Fruit fly (Drosophila melanogaster): ENCODE measurements around the gene robl22E.

Gene robl22E

dm6 chr2L:2290638-2291037, at the start of gene robl22E:
Gene robl22E (minus strand): TSS chr2L:2290738.
- TF ChIP-seq Hr38 (GFP tag; optimal IDR thresholded peaks at IDR 0.05) = no peak

- TF ChIP-seq CG32006 (GFP tag; optimal IDR thresholded peaks at IDR 0.05) (peak; percentile 6), Gug (GFP tag; IDR thresholded peaks at IDR 0.05) (no peak)
Observed at dm6 chr2L:2314165-2314564, 23.6 kb upstream of the robl22E start.

- TF ChIP-seq net (GFP tag; optimal IDR thresholded peaks at IDR 0.05) (no peak), svp (GFP tag) (no peak), ss (GFP tag; optimal IDR thresholded peaks at IDR 0.05) (no peak), CG6163 (GFP tag; IDR thresholded peaks at IDR 0.05) (no peak), CG3919 (GFP tag; optimal IDR thresholded peaks at IDR 0.05) (no peak), achi (GFP tag; optimal IDR thresholded peaks at IDR 0.05) (no peak)
Observed at dm6 chr2L:2311449-2311848, 20.9 kb upstream of the robl22E start, which contains the start of gene eys. Gene eys (plus strand): TSS chr2L:2311680.

dm6 chr2L:2307648-2308047, 17.1 kb upstream of the robl22E start, which contains the start of gene CG16995:
Gene CG16995 (plus strand): TSS chr2L:2307948.
- TF ChIP-seq CG4318 (GFP tag; optimal IDR thresholded peaks at IDR 0.05) (no peak), cyc (GFP tag; optimal IDR thresholded peaks at IDR 0.05) (no peak), CG6854 (GFP tag; optimal IDR thresholded peaks at IDR 0.05) (no peak), Hr4 (GFP tag; optimal IDR thresholded peaks at IDR 0.05) (no peak), CG11294 (GFP tag; IDR thresholded peaks at IDR 0.05) (no peak), Sox102F (GFP tag; optimal IDR thresholded peaks at IDR 0.05) (no peak), dsx (GFP tag; optimal IDR thresholded peaks at IDR 0.05; ENCODE audit: poor library complexity, severe bottlenecking) (no peak), fkh (GFP tag; optimal IDR thresholded peaks at IDR 0.05) (no peak), CG10631 (GFP tag; optimal IDR thresholded peaks at IDR 0.05) (no peak)

dm6 chr2L:2299803-2300202, 9.3 kb upstream of the robl22E start, which contains the start of gene CG31949:
Gene CG31949 (plus strand): TSS chr2L:2300103.
- no peak for TF ChIP-seq Eip78C (GFP tag)
- TF ChIP-seq Sox102F (GFP tag; optimal IDR thresholded peaks at IDR 0.05) = no peak
- no peak for TF ChIP-seq Met (GFP tag; optimal IDR thresholded peaks at IDR 0.05)
- TF ChIP-seq CG6854 (GFP tag; optimal IDR thresholded peaks at IDR 0.05) = no peak
- TF ChIP-seq fd59A (GFP tag; optimal IDR thresholded peaks at IDR 0.05) = no peak
- TF ChIP-seq lz (GFP tag; optimal IDR thresholded peaks at IDR 0.05) = no peak
- no peak for TF ChIP-seq Sox15 (GFP tag; optimal IDR thresholded peaks at IDR 0.05)

dm6 chr2L:2289316-2289715, 1.2 kb downstream of the robl22E start, which contains the start of gene CG17237:
Gene CG17237 (minus strand): TSS chr2L:2289416.
- TF ChIP-seq CG6792 (GFP tag; optimal IDR thresholded peaks at IDR 0.05) (no peak), CG6854 (GFP tag; optimal IDR thresholded peaks at IDR 0.05) (no peak), CG8319 (GFP tag; optimal IDR thresholded peaks at IDR 0.05) (no peak), Eip75B (GFP tag; optimal IDR thresholded peaks at IDR 0.05) (no peak), CG10669 (GFP tag; optimal IDR thresholded peaks at IDR 0.05) (no peak), CG9139 (GFP tag; optimal IDR thresholded peaks at IDR 0.05) (no peak), Gug (GFP tag; IDR thresholded peaks at IDR 0.05) (no peak), CG6163 (GFP tag; IDR thresholded peaks at IDR 0.05) (no peak), fkh (GFP tag; optimal IDR thresholded peaks at IDR 0.05) (no peak), Smox (GFP tag; optimal IDR thresholded peaks at IDR 0.05) (no peak), topi (GFP tag; optimal IDR thresholded peaks at IDR 0.05) (no peak), Eip93F (GFP tag; optimal IDR thresholded peaks at IDR 0.05) (no peak), CG3919 (GFP tag; optimal IDR thresholded peaks at IDR 0.05) (no peak), Sox14 (GFP tag; optimal IDR thresholded peaks at IDR 0.05) (no peak), salr (GFP tag; optimal IDR thresholded peaks at IDR 0.05) (no peak), CG4318 (GFP tag; optimal IDR thresholded peaks at IDR 0.05) (no peak), Hr39 (GFP tag; optimal IDR thresholded peaks at IDR 0.05) (no peak)

All from whole organism, prepupa.